Worm (Caenorhabditis elegans) whole organism, L1 larva: Measurements from ENCODE around the gene dsl-1.

Source experiments
- egl-27 ChIP-seq, 2 experiments: fragments of 150-350 bp in 1 of 2; sonication (generic microtip); optimal IDR thresholded peaks; 3 replicates each; lab custom pipeline; 2017 to 2018; ENCODE audit warnings: missing biosample characterization in 2 of 2, missing genetic modification characterization in 2 of 2, missing genetic modification reagents in 2 of 2
- lin-14 ChIP-seq: fragments of 200-800 bp; sonication (Bioruptor generic); optimal IDR thresholded peaks from 2 replicates; lab custom pipeline; 2018; ENCODE audit warnings: mild to moderate bottlenecking, missing genetic modification characterization, moderate library complexity, missing compliant biosample characterization
- lin-39 ChIP-seq: fragments of 150-350 bp; optimal IDR thresholded peaks from 2 replicates; lab custom pipeline; 2014; ENCODE audit warnings: missing biosample characterization, missing genetic modification reagents, missing genetic modification characterization
- nhr-11 ChIP-seq: fragments of 150-350 bp; optimal IDR thresholded peaks from 2 replicates; lab custom pipeline; 2014; ENCODE audit warnings: missing biosample characterization, missing genetic modification characterization
- nhr-12 ChIP-seq: sonication (generic microtip); optimal IDR thresholded peaks from 2 replicates; lab custom pipeline; 2017; ENCODE audit warnings: missing biosample characterization, missing genetic modification characterization
- nhr-76 ChIP-seq: sonication (generic microtip); optimal IDR thresholded peaks from 2 replicates; lab custom pipeline; 2017; ENCODE audit warnings: missing biosample characterization, missing genetic modification characterization
- nhr-90 ChIP-seq: sonication (generic microtip); optimal IDR thresholded peaks from 2 replicates; lab custom pipeline; 2016; ENCODE audit warnings: mild to moderate bottlenecking, missing genetic modification characterization, missing compliant biosample characterization; ENCODE audit not compliant: poor library complexity
- skn-1 ChIP-seq: fragments of 150-350 bp; optimal IDR thresholded peaks from 2 replicates; lab custom pipeline; 2014; ENCODE audit warnings: missing biosample characterization, missing genetic modification characterization
- tlp-1 ChIP-seq: fragments of 150-350 bp; optimal IDR thresholded peaks from 2 replicates; lab custom pipeline; 2014; ENCODE audit warnings: missing biosample characterization, missing genetic modification characterization
- unc-62 ChIP-seq: fragments of 150-350 bp; optimal IDR thresholded peaks from 2 replicates; lab custom pipeline; 2014; ENCODE audit warnings: missing biosample characterization, missing genetic modification reagents, missing genetic modification characterization
- unc-86 ChIP-seq: sonication (generic microtip); optimal IDR thresholded peaks from 2 replicates; lab custom pipeline; 2016; ENCODE audit warnings: missing genetic modification characterization, missing compliant biosample characterization
- ztf-11 ChIP-seq, 2 experiments: sonication (generic microtip); optimal IDR thresholded peaks; 2 replicates each; lab custom pipeline; 2016 to 2017; ENCODE audit warnings: missing genetic modification characterization in 2 of 2, missing biosample characterization in 1 of 2, missing compliant biosample characterization in 1 of 2
- ztf-4 ChIP-seq: fragments of 150-350 bp; optimal IDR thresholded peaks from 2 replicates; lab custom pipeline; 2014; ENCODE audit warnings: missing biosample characterization, missing genetic modification characterization

- TF ChIP-seq ztf-11 (tag; optimal IDR thresholded peaks at IDR 0.05; lab: Kevin White, UChicago) (no peak), lin-39 (tag; lab: Kevin White, UChicago) (no peak), lin-14 (no peak), nhr-90 (tag; lab: Kevin White, UChicago) (no peak), egl-27 (tag; optimal IDR thresholded peaks at IDR 0.05; lab: Kevin White, UChicago) (no peak), nhr-76 (no peak), nhr-12 (tag; lab: Kevin White, UChicago) (no peak), unc-86 (tag; lab: Kevin White, UChicago) (no peak), nhr-11 (tag; lab: Kevin White, UChicago) (no peak), unc-62 (no peak), ztf-4 (tag; lab: Kevin White, UChicago) (no peak), tlp-1 (no peak), skn-1 (tag; lab: Kevin White, UChicago) (no peak)
These were observed 39.0 kb upstream of the dsl-1 start, which contains the start of the genes clec-165 and F38A1.11 for ce11 chrIV:1246762-1247436.
